Fruit fly (Drosophila melanogaster): ENCODE results near the gene CG11714.

The CG11714 gene

dm6 chr3L:11528397-11528923 lies 5.9 kb upstream of the CG11714 start (continued):
- TF ChIP-seq cad (GFP tag; optimal IDR thresholded peaks at IDR 0.05), result no peak
- TF ChIP-seq hth (optimal IDR thresholded peaks at IDR 0.05), result no peak
- TF ChIP-seq MTF-1 (GFP tag; optimal IDR thresholded peaks at IDR 0.05; ENCODE audit: borderline replicate concordance), result peak; percentile 17
- TF ChIP-seq Atf6 (GFP tag; IDR thresholded peaks at IDR 0.05), result peak; percentile 40; the same call in 1 of the 2 replicates
- peak; percentile 16 for TF ChIP-seq HmgZ (tag; optimal IDR thresholded peaks at IDR 0.05)
- no peak for TF ChIP-seq Camta (GFP tag; optimal IDR thresholded peaks at IDR 0.05)
- peak; percentile 69 for TF ChIP-seq CG18599 (GFP tag; optimal IDR thresholded peaks at IDR 0.05)
- peak; percentile 16; the same call in 1 of the 2 replicates for TF ChIP-seq Nf-YA (GFP tag; IDR thresholded peaks at IDR 0.05)
- no peak for TF ChIP-seq CG33557 (GFP tag; optimal IDR thresholded peaks at IDR 0.05)
- peak; percentile 3 for TF ChIP-seq CG18619 (GFP tag; optimal IDR thresholded peaks at IDR 0.05)
- peak; percentile 18 for TF ChIP-seq CG4328 (GFP tag; optimal IDR thresholded peaks at IDR 0.05)
- 0 out of 3 replicates have a peak, but pooled peaks have one; percentile 23 for TF ChIP-seq H15 (GFP tag; IDR thresholded peaks at IDR 0.05)
- TF ChIP-seq gsb-n (tag; optimal IDR thresholded peaks at IDR 0.05), result no peak
- peak; percentile 25 for TF ChIP-seq scrt (GFP tag; optimal IDR thresholded peaks at IDR 0.05)
- peak; percentile 66 for TF ChIP-seq BtbVII (GFP tag; optimal IDR thresholded peaks at IDR 0.05)
- TF ChIP-seq Blimp-1 (GFP tag; optimal IDR thresholded peaks at IDR 0.05), result peak; percentile 22
- peak; percentile 15 for TF ChIP-seq CG13624 (GFP tag; optimal IDR thresholded peaks at IDR 0.05)
- TF ChIP-seq CG9876 (GFP tag; optimal IDR thresholded peaks at IDR 0.05), result no peak
- peak; percentile 77 for TF ChIP-seq Fer1 (GFP tag; optimal IDR thresholded peaks at IDR 0.05)
- no peak for TF ChIP-seq dm (GFP tag; optimal IDR thresholded peaks at IDR 0.05)
- no peak for TF ChIP-seq CG6791 (GFP tag; IDR thresholded peaks at IDR 0.05; ENCODE audit: partially characterized antibody)
- peak; percentile 23 for TF ChIP-seq caup (GFP tag; optimal IDR thresholded peaks at IDR 0.05; ENCODE audit: severe bottlenecking)
- peak; percentile 38 for TF ChIP-seq sd (tag; optimal IDR thresholded peaks at IDR 0.05)
- peak; percentile 65 for TF ChIP-seq CG10543 (GFP tag; optimal IDR thresholded peaks at IDR 0.05)
- peak; percentile 25 for TF ChIP-seq CG15011 (GFP tag; optimal IDR thresholded peaks at IDR 0.05)
- TF ChIP-seq CG1024 (GFP tag; IDR thresholded peaks at IDR 0.05), result no peak
- no peak for TF ChIP-seq CG7839 (tag; optimal IDR thresholded peaks at IDR 0.05)
- no peak for TF ChIP-seq twi (tag; optimal IDR thresholded peaks at IDR 0.05)
- peak; percentile 73 for TF ChIP-seq exex (tag; optimal IDR thresholded peaks at IDR 0.05)
- peak; percentile 61 for TF ChIP-seq CG13296 (GFP tag; optimal IDR thresholded peaks at IDR 0.05)
- no peak for TF ChIP-seq CG13123 (GFP tag; optimal IDR thresholded peaks at IDR 0.05)
- peak; percentile 39 for TF ChIP-seq fd3F (GFP tag; optimal IDR thresholded peaks at IDR 0.05)
- peak; percentile 39; the same call in 1 of the 2 replicates for TF ChIP-seq Rfx (GFP tag; IDR thresholded peaks at IDR 0.05)
- no peak for TF ChIP-seq Ets97D (GFP tag; optimal IDR thresholded peaks at IDR 0.05)
- TF ChIP-seq kah (GFP tag; optimal IDR thresholded peaks at IDR 0.05), result peak; percentile 12
- no peak for TF ChIP-seq Adf1 (GFP tag; IDR thresholded peaks at IDR 0.05)
- TF ChIP-seq CG2712 (tag; optimal IDR thresholded peaks at IDR 0.05), result no peak
- TF ChIP-seq CG14014 (GFP tag; IDR thresholded peaks at IDR 0.05), result peak; percentile 37; the same call in 1 of the 2 replicates
- peak; percentile 47 for TF ChIP-seq PHDP (tag; optimal IDR thresholded peaks at IDR 0.05)
- TF ChIP-seq ATbp (GFP tag; optimal IDR thresholded peaks at IDR 0.05), result peak; percentile 61
- TF ChIP-seq gt (GFP tag; IDR thresholded peaks at IDR 0.05), result no peak
- TF ChIP-seq Fer3 (tag; optimal IDR thresholded peaks at IDR 0.05), result peak; percentile 33
- TF ChIP-seq CG32772 (GFP tag; IDR thresholded peaks at IDR 0.05), result no peak
- TF ChIP-seq kay (GFP tag; optimal IDR thresholded peaks at IDR 0.05), result no peak
- TF ChIP-seq hkb (optimal IDR thresholded peaks at IDR 0.05), result no peak
- TF ChIP-seq hkb (GFP tag; IDR thresholded peaks at IDR 0.05), result 0 out of 2 replicates have a peak, but pooled peaks have one; percentile 35
- peak; percentile 30 for TF ChIP-seq CG3281 (GFP tag; optimal IDR thresholded peaks at IDR 0.05)
- peak; percentile 23 for TF ChIP-seq nau (GFP tag; optimal IDR thresholded peaks at IDR 0.05)
- peak; percentile 1 for TF ChIP-seq CG12744 (GFP tag; optimal IDR thresholded peaks at IDR 0.05)
- TF ChIP-seq CG13424 (tag; optimal IDR thresholded peaks at IDR 0.05), result peak; percentile 14
